Worm (Caenorhabditis elegans) whole organism, L4 larva: ENCODE results near the gene F59A6.3.

Experiments
- F26F4.8 ChIP-seq: fragments of 200-800 bp; sonication (Bioruptor generic); conservative IDR thresholded peaks from 2 replicates; pipeline ENCODE4 v1.3.6; 2022; ENCODE audit warnings: missing genetic modification characterization, missing compliant biosample characterization
- F37D6.2 ChIP-seq: sonication (generic microtip); optimal IDR thresholded peaks from 2 replicates; lab custom pipeline; 2016; ENCODE audit warnings: mild to moderate bottlenecking, missing genetic modification characterization, missing compliant biosample characterization
- F44E2.7 ChIP-seq: fragments of 200-800 bp; sonication (Bioruptor generic); IDR thresholded peaks from 2 replicates; pipeline ENCODE4 v2.1.2; 2022; ENCODE audit warnings: missing genetic modification characterization, missing compliant biosample characterization
- Y48G9A.11 ChIP-seq: fragments of 200-800 bp; sonication (Bioruptor generic); IDR thresholded peaks from 2 replicates; pipeline ENCODE4 v1.3.6; 2022; ENCODE audit warnings: missing genetic modification reagents, missing genetic modification characterization, missing compliant biosample characterization
- ZK337.2 ChIP-seq: fragments of 200-800 bp; sonication (Bioruptor generic); IDR thresholded peaks from 2 replicates; pipeline ENCODE4 v1.3.6; 2022; ENCODE audit warnings: missing genetic modification reagents, missing genetic modification characterization, missing compliant biosample characterization
- ZK546.5 ChIP-seq, 2 experiments: sonication (generic microtip); optimal IDR thresholded peaks; 2 replicates each; lab custom pipeline; 2017; ENCODE audit warnings: missing biosample characterization in 2 of 2, missing genetic modification characterization in 2 of 2
- aha-1 ChIP-seq: fragments of 150-350 bp; peaks from one replicate; lab custom pipeline; 2014; ENCODE audit warnings: missing biosample characterization, missing genetic modification characterization
- ama-1 ChIP-seq: fragments of 150-350 bp; optimal IDR thresholded peaks from 2 replicates; lab custom pipeline; 2014; ENCODE audit warnings: inconsistent platforms, mixed read lengths
- ces-1 ChIP-seq: fragments of 150-350 bp; sonication (generic microtip); optimal IDR thresholded peaks from 4 replicates; lab custom pipeline; 2014; ENCODE audit warnings: missing biosample characterization, missing genetic modification reagents, missing genetic modification characterization
- cey-2 ChIP-seq: sonication (generic microtip); optimal IDR thresholded peaks from 3 replicates; lab custom pipeline; 2017; ENCODE audit warnings: missing genetic modification characterization, mild to moderate bottlenecking, missing compliant biosample characterization, antibody characterized with exemption, borderline replicate concordance; ENCODE audit not compliant: insufficient read depth
- ctbp-1 ChIP-seq: fragments of 200-800 bp; sonication (Bioruptor generic); IDR thresholded peaks from 2 replicates; pipeline ENCODE4 v1.3.6; 2022; ENCODE audit warnings: missing genetic modification reagents, missing genetic modification characterization, missing compliant biosample characterization
- daf-12 ChIP-seq: fragments of 150-350 bp; optimal IDR thresholded peaks from 2 replicates; lab custom pipeline; 2014; ENCODE audit warnings: missing biosample characterization, missing genetic modification reagents, missing genetic modification characterization
- daf-16 ChIP-seq, 3 experiments: sonication (generic microtip); optimal IDR thresholded peaks; 2 replicates each; lab custom pipeline; 2016 to 2017; ENCODE audit warnings: missing genetic modification characterization in 3 of 3, missing genetic modification reagents in 3 of 3, mild to moderate bottlenecking in 2 of 3, missing compliant biosample characterization in 2 of 3, missing biosample characterization in 1 of 3, moderate library complexity in 1 of 3
- daf-19 ChIP-seq: fragments of 200-800 bp; sonication (Bioruptor generic); conservative IDR thresholded peaks from 2 replicates; pipeline ENCODE4 v1.3.6; 2022; ENCODE audit warnings: missing genetic modification characterization, missing compliant biosample characterization
- dmd-9 ChIP-seq: fragments of 200-800 bp; sonication (Bioruptor generic); IDR thresholded peaks from 2 replicates; pipeline ENCODE4 v1.3.6; 2022; ENCODE audit warnings: missing genetic modification reagents, missing genetic modification characterization, missing compliant biosample characterization
- dpl-1 ChIP-seq: fragments of 150-350 bp; optimal IDR thresholded peaks from 2 replicates; lab custom pipeline; 2014; ENCODE audit warnings: missing biosample characterization, missing genetic modification reagents, missing genetic modification characterization
- dve-1 ChIP-seq: sonication (generic microtip); optimal IDR thresholded peaks from 2 replicates; lab custom pipeline; 2017; ENCODE audit warnings: antibody characterized with exemption, mild to moderate bottlenecking, missing genetic modification characterization, missing compliant biosample characterization; ENCODE audit not compliant: insufficient read depth
- egl-27 ChIP-seq: sonication (generic microtip); optimal IDR thresholded peaks from 3 replicates; lab custom pipeline; 2017; ENCODE audit warnings: missing biosample characterization, missing genetic modification reagents, missing genetic modification characterization
- fkh-10 ChIP-seq: fragments of 150-350 bp; optimal IDR thresholded peaks from 2 replicates; lab custom pipeline; 2014; ENCODE audit warnings: missing biosample characterization, missing genetic modification reagents, missing genetic modification characterization
- fos-1 ChIP-seq: fragments of 150-350 bp; optimal IDR thresholded peaks from 2 replicates; lab custom pipeline; 2014; ENCODE audit warnings: missing biosample characterization, missing genetic modification characterization
- gei-8 ChIP-seq: fragments of 200-800 bp; sonication (Bioruptor generic); optimal IDR thresholded peaks from 2 replicates; lab custom pipeline; 2018; ENCODE audit warnings: mild to moderate bottlenecking, missing genetic modification characterization, missing compliant biosample characterization
- hif-1 ChIP-seq, 2 experiments: sonication (generic microtip); optimal IDR thresholded peaks; 2 replicates each; lab custom pipeline; 2016 to 2017; ENCODE audit warnings: missing compliant biosample characterization in 2 of 2, missing genetic modification characterization in 2 of 2, missing genetic modification reagents in 2 of 2, missing genotype in 2 of 2, mild to moderate bottlenecking in 1 of 2
- hmg-1.1 ChIP-seq: fragments of 200-800 bp; sonication (Bioruptor generic); IDR thresholded peaks from 2 replicates; pipeline ENCODE4 v1.3.6; 2022; ENCODE audit warnings: missing genetic modification reagents, missing genetic modification characterization, missing compliant biosample characterization
- lim-7 ChIP-seq: fragments of 200-800 bp; sonication (Bioruptor generic); IDR thresholded peaks from 2 replicates; pipeline ENCODE4 v1.3.6; 2022; ENCODE audit warnings: missing genetic modification characterization, missing compliant biosample characterization
- lin-13 ChIP-seq: fragments of 150-350 bp; optimal IDR thresholded peaks from 2 replicates; lab custom pipeline; 2014; ENCODE audit warnings: missing biosample characterization, missing genetic modification reagents, missing genetic modification characterization
- lin-38 ChIP-seq: fragments of 200-800 bp; sonication (Bioruptor generic); IDR thresholded peaks from 2 replicates; pipeline ENCODE4 v1.3.6; 2022; ENCODE audit warnings: missing genetic modification reagents, missing genetic modification characterization, missing compliant biosample characterization
- lsy-2 ChIP-seq, 2 experiments: fragments of 150-350 bp in 1 of 2; sonication (generic microtip) in 1 of 2; optimal IDR thresholded peaks; 2 replicates each; lab custom pipeline; 2014 to 2017; ENCODE audit warnings: missing biosample characterization in 2 of 2, missing genetic modification characterization in 2 of 2
- mdl-1 ChIP-seq, 2 experiments: fragments of 150-350 bp in 1 of 2; sonication (generic microtip) in 1 of 2; optimal IDR thresholded peaks; 2 replicates each; lab custom pipeline; 2014 to 2017; ENCODE audit warnings: missing biosample characterization in 2 of 2, missing genetic modification characterization in 2 of 2
- mep-1 ChIP-seq: fragments of 150-350 bp; sonication (generic microtip); optimal IDR thresholded peaks from 3 replicates; lab custom pipeline; 2014; ENCODE audit warnings: missing biosample characterization, missing genetic modification characterization
- mes-2 ChIP-seq: sonication (generic microtip); optimal IDR thresholded peaks from 2 replicates; lab custom pipeline; 2016; ENCODE audit warnings: missing genotype, mild to moderate bottlenecking, missing genetic modification characterization, missing compliant biosample characterization; ENCODE audit not compliant: poor library complexity, severe bottlenecking
- mxl-2 ChIP-seq: fragments of 200-800 bp; sonication (Bioruptor generic); conservative IDR thresholded peaks from 2 replicates; pipeline ENCODE4 v1.3.6; 2022; ENCODE audit warnings: missing genetic modification reagents, missing genetic modification characterization, missing compliant biosample characterization
- mxl-3 ChIP-seq: fragments of 200-800 bp; sonication (Bioruptor generic); optimal IDR thresholded peaks from 2 replicates; lab custom pipeline; 2018; ENCODE audit warnings: mild to moderate bottlenecking, missing genetic modification characterization, missing compliant biosample characterization
- nhr-10 ChIP-seq: fragments of 150-350 bp; optimal IDR thresholded peaks from 2 replicates; lab custom pipeline; 2014; ENCODE audit warnings: missing biosample characterization, missing genetic modification characterization
- nhr-28 ChIP-seq: fragments of 150-350 bp; optimal IDR thresholded peaks from 2 replicates; lab custom pipeline; 2014; ENCODE audit warnings: missing biosample characterization, missing genetic modification characterization
- nhr-6 ChIP-seq: fragments of 150-350 bp; optimal IDR thresholded peaks from 2 replicates; lab custom pipeline; 2014; ENCODE audit warnings: missing biosample characterization, missing genetic modification characterization
- rbr-2 ChIP-seq: sonication (generic microtip); optimal IDR thresholded peaks from 2 replicates; lab custom pipeline; 2016; ENCODE audit warnings: missing genotype, missing genetic modification characterization, missing compliant biosample characterization
- saeg-2 ChIP-seq: fragments of 200-800 bp; sonication (Bioruptor generic); IDR thresholded peaks from 2 replicates; pipeline ENCODE4 v1.3.6; 2022; ENCODE audit warnings: missing genetic modification reagents, missing genetic modification characterization, missing compliant biosample characterization
- skn-1 ChIP-seq: fragments of 150-350 bp; optimal IDR thresholded peaks from 2 replicates; lab custom pipeline; 2014; ENCODE audit warnings: missing biosample characterization, missing genetic modification characterization
- tag-97 ChIP-seq: fragments of 200-800 bp; sonication (Bioruptor generic); IDR thresholded peaks from 2 replicates; pipeline ENCODE4 v1.3.6; 2022; ENCODE audit warnings: missing genetic modification characterization, missing compliant biosample characterization
- unc-130 ChIP-seq: sonication (generic microtip); optimal IDR thresholded peaks from 2 replicates; lab custom pipeline; 2016; ENCODE audit warnings: missing genetic modification reagents, missing genetic modification characterization, missing compliant biosample characterization
- unc-39 ChIP-seq: sonication (generic microtip); optimal IDR thresholded peaks from 2 replicates; lab custom pipeline; 2017; ENCODE audit warnings: missing biosample characterization, missing genetic modification characterization
- vab-7 ChIP-seq: fragments of 200-800 bp; sonication (Bioruptor generic); IDR thresholded peaks from 2 replicates; pipeline ENCODE4 v1.3.6; 2022; ENCODE audit warnings: missing genetic modification reagents, missing genetic modification characterization, missing compliant biosample characterization
- zfp-3 ChIP-seq: fragments of 200-800 bp; sonication (Bioruptor generic); conservative IDR thresholded peaks from 2 replicates; pipeline ENCODE4 v1.3.6; 2022; ENCODE audit warnings: missing genetic modification reagents, missing genetic modification characterization, missing compliant biosample characterization
- zip-11 ChIP-seq: fragments of 200-800 bp; sonication (Bioruptor generic); IDR thresholded peaks from 2 replicates; pipeline ENCODE4 v1.3.6; 2022; ENCODE audit warnings: missing genetic modification characterization, missing compliant biosample characterization

F59A6.3 gene

ce11 chrII:4989802-4990201 is 18.3 kb upstream of the F59A6.3 start, which contains the start of gene T27F7.12:
T27F7.12 (plus strand) TSS chrII:4990102.
- TF ChIP-seq nhr-10 (tag; lab: Kevin White, UChicago) (no peak), egl-27 (tag; lab: Kevin White, UChicago) (no peak), nhr-6 (tag; lab: Kevin White, UChicago) (no peak), gei-8 (GFP tag; lab: Kevin White, UChicago) (no peak), zfp-3 (GFP tag; lab: Robert Waterston, UW) (no peak), fos-1 (no peak), F44E2.7 (GFP tag; lab: Robert Waterston, UW) (no peak), cey-2 (tag; lab: Kevin White, UChicago) (no peak)
- TF ChIP-seq, all 104 proteins: peak for 0

ce11 chrII:4992977-4993376 is 15.2 kb upstream of the F59A6.3 start, which contains the start of gene pigb-1:
pigb-1 (minus strand) TSS chrII:4993077.
- TF ChIP-seq vab-7 (GFP tag; lab: Robert Waterston, UW) (no peak), ctbp-1 (GFP tag; lab: Robert Waterston, UW) (0 out of 2 replicates have a peak, but pooled peaks have one; percentile 19)

DNA sequence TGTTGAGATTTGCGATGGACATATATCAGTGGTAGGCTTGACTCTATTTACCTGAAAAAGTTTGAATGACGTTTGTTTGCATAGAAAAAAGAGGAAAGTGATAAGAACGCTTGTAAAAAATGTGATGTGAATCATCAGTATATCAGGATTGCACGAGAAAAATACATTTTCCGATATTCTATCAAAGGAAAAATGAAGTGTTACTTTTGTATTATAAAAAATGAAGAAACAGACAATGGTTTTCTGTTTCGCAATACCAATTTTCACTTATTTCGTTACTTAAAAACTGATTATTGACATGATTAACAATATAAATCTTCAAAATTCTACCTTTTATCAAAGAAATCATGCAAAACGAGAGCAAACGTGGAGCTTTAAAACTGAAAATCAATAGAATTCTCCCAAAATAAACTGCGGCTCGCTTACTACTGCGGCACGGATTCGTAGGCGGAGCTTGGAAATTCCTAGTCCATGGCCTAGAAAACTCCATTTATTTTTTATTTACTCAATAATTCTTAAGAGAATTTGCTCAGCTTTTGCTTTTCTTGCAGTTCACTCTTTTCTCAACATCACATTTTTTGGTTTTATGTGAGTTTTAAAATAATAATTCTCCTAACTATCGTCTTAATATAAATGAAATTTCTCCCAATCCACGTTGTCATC is 14.5 kb upstream of the F59A6.3 start, which contains the start of the genes eif-1 and vps-24:
Gene eif-1, minus strand, starts transcription at position 51 of the 663 bp plus-strand sequence.
Gene vps-24, plus strand, starts transcription at position 469 of the 663 bp plus-strand sequence.
- TF ChIP-seq lsy-2 (tag; optimal IDR thresholded peaks at IDR 0.05; lab: Kevin White, UChicago) (peak in 1 of 2 experiments; percentile 62), mdl-1 (tag; optimal IDR thresholded peaks at IDR 0.05; lab: Kevin White, UChicago) (no peak), zfp-3 (GFP tag; lab: Robert Waterston, UW) (no peak), aha-1 (peak; percentile 95), hmg-1.1 (GFP tag; lab: Robert Waterston, UW) (no peak), nhr-28 (tag; lab: Kevin White, UChicago) (no peak), ZK337.2 (GFP tag; lab: Robert Waterston, UW) (no peak), F37D6.2 (tag; lab: Kevin White, UChicago) (no peak), daf-19 (GFP tag; lab: Robert Waterston, UW) (no peak), mxl-2 (no peak), skn-1 (tag; lab: Kevin White, UChicago) (no peak), hif-1 (tag; optimal IDR thresholded peaks at IDR 0.05; lab: Kevin White, UChicago) (peak in 1 of 2 experiments; percentile 68), ZK546.5 (tag; optimal IDR thresholded peaks at IDR 0.05; lab: Kevin White, UChicago) (no peak), lim-7 (GFP tag; lab: Robert Waterston, UW) (no peak), ces-1 (GFP tag; lab: Kevin White, UChicago) (no peak), dpl-1 (GFP tag; lab: Kevin White, UChicago) (peak; percentile 71), daf-12 (tag; lab: Kevin White, UChicago) (no peak), unc-130 (peak; percentile 83), tag-97 (no peak), nhr-6 (tag; lab: Kevin White, UChicago) (peak; percentile 59), F26F4.8 (GFP tag; lab: Robert Waterston, UW) (no peak), unc-39 (tag; lab: Kevin White, UChicago) (no peak), rbr-2 (peak; percentile 3), daf-16 (GFP tag; optimal IDR thresholded peaks at IDR 0.05; lab: Kevin White, UChicago) (no peak), daf-16 (tag; optimal IDR thresholded peaks at IDR 0.05; lab: Kevin White, UChicago) (peak; percentile 47), mep-1 (tag; lab: Kevin White, UChicago) (peak; percentile 18), mes-2 (tag; lab: Kevin White, UChicago) (peak; percentile 96), zip-11 (GFP tag; lab: Robert Waterston, UW) (no peak), lin-38 (GFP tag; lab: Robert Waterston, UW) (peak; percentile 52), Y48G9A.11 (GFP tag; lab: Robert Waterston, UW) (0 out of 2 replicates have a peak, but pooled peaks have one; percentile 20), mxl-3 (GFP tag; lab: Kevin White, UChicago) (peak; percentile 24), gei-8 (GFP tag; lab: Kevin White, UChicago) (no peak), ama-1 (no peak), dmd-9 (GFP tag; lab: Robert Waterston, UW) (no peak), dve-1 (tag; lab: Kevin White, UChicago) (peak; percentile 16), lin-13 (GFP tag; lab: Kevin White, UChicago) (peak; percentile 48), saeg-2 (GFP tag; lab: Robert Waterston, UW) (no peak), fkh-10 (GFP tag; lab: Kevin White, UChicago) (peak; percentile 31)
